Worm (Caenorhabditis elegans): ENCODE results near the gene nhr-159.
A peak's percentile ranks its signal among the peaks of the same experiment; 100 is the strongest.

The nhr-159 gene

ce11 chrV:3855916-3856315, 22.2 kb downstream of the nhr-159 start:
- TF ChIP-seq blmp-1 (tag; optimal IDR thresholded peaks at IDR 0.05) (no peak), Y116A8C.19 (tag; optimal IDR thresholded peaks at IDR 0.05; ENCODE audit: borderline replicate concordance) (no peak), zip-4 (GFP tag; optimal IDR thresholded peaks at IDR 0.05) (no peak), ceh-8 (GFP tag; optimal IDR thresholded peaks at IDR 0.05) (peak; percentile 51), alr-1 (tag; optimal IDR thresholded peaks at IDR 0.05; ENCODE audit: borderline replicate concordance) (no peak), nhr-90 (tag; optimal IDR thresholded peaks at IDR 0.05; ENCODE audit: poor library complexity) (no peak), xbp-1 (tag; optimal IDR thresholded peaks at IDR 0.05) (no peak), mef-2 (tag; optimal IDR thresholded peaks at IDR 0.05) (no peak), fkh-8 (tag; optimal IDR thresholded peaks at IDR 0.05) (peak; percentile 97), ces-1 (GFP tag; optimal IDR thresholded peaks at IDR 0.05) (no peak), nhr-71 (tag; optimal IDR thresholded peaks at IDR 0.05) (peak; percentile 78), pag-3 (tag; optimal IDR thresholded peaks at IDR 0.05; ENCODE audit: borderline replicate concordance, insufficient read depth) (no peak), snpc-4 (tag; optimal IDR thresholded peaks at IDR 0.05) (no peak), unc-86 (tag; optimal IDR thresholded peaks at IDR 0.05) (no peak), isw-1 (GFP tag; IDR thresholded peaks at IDR 0.05) (no peak), nhr-11 (tag; optimal IDR thresholded peaks at IDR 0.05) (peak; percentile 39), dpl-1 (GFP tag; optimal IDR thresholded peaks at IDR 0.05) (no peak), F16B12.6 (tag; optimal IDR thresholded peaks at IDR 0.05) (no peak), nhr-47 (tag; optimal IDR thresholded peaks at IDR 0.05) (peak; percentile 76), unc-30 (tag; optimal IDR thresholded peaks at IDR 0.05) (no peak), efl-1 (optimal IDR thresholded peaks at IDR 0.05) (no peak), efl-1 (GFP tag; optimal IDR thresholded peaks at IDR 0.05 in 1 of 2) (no peak), fkh-10 (GFP tag; optimal IDR thresholded peaks at IDR 0.05) (no peak), pqm-1 (tag; optimal IDR thresholded peaks at IDR 0.05) (no peak), C04F5.9 (tag; optimal IDR thresholded peaks at IDR 0.05) (no peak), C34B4.2 (tag; optimal IDR thresholded peaks at IDR 0.05) (no peak), C16A3.4 (tag; optimal IDR thresholded peaks at IDR 0.05) (no peak), lin-14 (GFP tag; optimal IDR thresholded peaks at IDR 0.05) (peak; percentile 31), lin-15B (tag; optimal IDR thresholded peaks at IDR 0.05) (no peak), aly-2 (tag; optimal IDR thresholded peaks at IDR 0.05) (no peak), dsc-1 (tag; optimal IDR thresholded peaks at IDR 0.05) (peak; percentile 93), ceh-82 (tag; optimal IDR thresholded peaks at IDR 0.05) (no peak), nhr-12 (tag; optimal IDR thresholded peaks at IDR 0.05) (no peak), ceh-63 (GFP tag; optimal IDR thresholded peaks at IDR 0.05) (no peak), tlp-1 (tag; optimal IDR thresholded peaks at IDR 0.05) (no peak), nhr-20 (tag; optimal IDR thresholded peaks at IDR 0.05) (peak; percentile 48), pax-3 (tag; optimal IDR thresholded peaks at IDR 0.05) (peak; percentile 17), nhr-28 (tag; optimal IDR thresholded peaks at IDR 0.05) (no peak), snu-23 (GFP tag; optimal IDR thresholded peaks at IDR 0.05) (no peak), hlh-17 (GFP tag; optimal IDR thresholded peaks at IDR 0.05; ENCODE audit: borderline replicate concordance) (no peak), ets-5 (GFP tag; IDR thresholded peaks at IDR 0.05) (no peak), rnt-1 (tag; optimal IDR thresholded peaks at IDR 0.05) (no peak), nhr-76 (tag; optimal IDR thresholded peaks at IDR 0.05) (no peak), fkh-4 (tag; optimal IDR thresholded peaks at IDR 0.05; ENCODE audit: borderline replicate concordance) (no peak), swsn-7 (tag; optimal IDR thresholded peaks at IDR 0.05) (peak; percentile 21), elt-3 (tag; optimal IDR thresholded peaks at IDR 0.05) (no peak), ceh-90 (tag; optimal IDR thresholded peaks at IDR 0.05) (no peak), sox-4 (tag; optimal IDR thresholded peaks at IDR 0.05) (peak; percentile 45), lsy-2 (tag; optimal IDR thresholded peaks at IDR 0.05) (peak in 1 of 2 experiments; percentile 37), elt-2 (tag; optimal IDR thresholded peaks at IDR 0.05) (no peak), nhr-237 (tag; optimal IDR thresholded peaks at IDR 0.05) (no peak), efl-3 (GFP tag; optimal IDR thresholded peaks at IDR 0.05) (no peak), aha-1 (tag; optimal IDR thresholded peaks at IDR 0.05) (no peak), lin-39 (tag; optimal IDR thresholded peaks at IDR 0.05) (no peak)

Data from whole organism, L1 larva.